Worm (Caenorhabditis elegans) whole organism, L3 larva: ENCODE measurements around the gene F45B8.5.

ENCODE experiments used
- R02D3.7 ChIP-seq: fragments of 150-350 bp; optimal IDR thresholded peaks from 2 replicates; lab custom pipeline; 2014; ENCODE audit warnings: missing biosample characterization, missing genetic modification characterization
- ama-1 ChIP-seq: fragments of 150-350 bp; optimal IDR thresholded peaks from 2 replicates; lab custom pipeline; 2018
- egl-27 ChIP-seq: sonication (generic microtip); optimal IDR thresholded peaks from 4 replicates; lab custom pipeline; 2017; ENCODE audit warnings: missing biosample characterization, missing genetic modification reagents, missing genetic modification characterization
- hmg-11 ChIP-seq: sonication (generic microtip); optimal IDR thresholded peaks from 2 replicates; lab custom pipeline; 2016; ENCODE audit warnings: missing genetic modification characterization, missing compliant biosample characterization
- jun-1 ChIP-seq: fragments of 150-350 bp; optimal IDR thresholded peaks from 2 replicates; lab custom pipeline; 2014; ENCODE audit warnings: missing biosample characterization, missing genetic modification reagents, missing genetic modification characterization
- lin-15B ChIP-seq: fragments of 150-350 bp; optimal IDR thresholded peaks from 2 replicates; lab custom pipeline; 2014; ENCODE audit warnings: missing biosample characterization, missing genetic modification characterization
- nhr-23 ChIP-seq: fragments of 150-350 bp; optimal IDR thresholded peaks from 2 replicates; lab custom pipeline; 2014; ENCODE audit warnings: missing biosample characterization, missing genetic modification reagents, missing genetic modification characterization
- pha-4 ChIP-seq: fragments of 150-350 bp; optimal IDR thresholded peaks from 2 replicates; lab custom pipeline; 2014; ENCODE audit warnings: missing biosample characterization, missing genetic modification reagents, missing genetic modification characterization
- pqm-1 ChIP-seq: fragments of 150-350 bp; optimal IDR thresholded peaks from 2 replicates; lab custom pipeline; 2017; ENCODE audit warnings: missing biosample characterization, missing genetic modification characterization, inconsistent platforms
- unc-39 ChIP-seq: sonication (generic microtip); optimal IDR thresholded peaks from 4 replicates; lab custom pipeline; 2017; ENCODE audit warnings: missing biosample characterization, missing genetic modification characterization
- zag-1 ChIP-seq: fragments of 150-350 bp; optimal IDR thresholded peaks from 2 replicates; lab custom pipeline; 2014; ENCODE audit warnings: missing biosample characterization, missing genetic modification characterization
- ztf-4 ChIP-seq: fragments of 150-350 bp; optimal IDR thresholded peaks from 2 replicates; lab custom pipeline; 2014; ENCODE audit warnings: missing biosample characterization, missing genetic modification characterization

DNA sequence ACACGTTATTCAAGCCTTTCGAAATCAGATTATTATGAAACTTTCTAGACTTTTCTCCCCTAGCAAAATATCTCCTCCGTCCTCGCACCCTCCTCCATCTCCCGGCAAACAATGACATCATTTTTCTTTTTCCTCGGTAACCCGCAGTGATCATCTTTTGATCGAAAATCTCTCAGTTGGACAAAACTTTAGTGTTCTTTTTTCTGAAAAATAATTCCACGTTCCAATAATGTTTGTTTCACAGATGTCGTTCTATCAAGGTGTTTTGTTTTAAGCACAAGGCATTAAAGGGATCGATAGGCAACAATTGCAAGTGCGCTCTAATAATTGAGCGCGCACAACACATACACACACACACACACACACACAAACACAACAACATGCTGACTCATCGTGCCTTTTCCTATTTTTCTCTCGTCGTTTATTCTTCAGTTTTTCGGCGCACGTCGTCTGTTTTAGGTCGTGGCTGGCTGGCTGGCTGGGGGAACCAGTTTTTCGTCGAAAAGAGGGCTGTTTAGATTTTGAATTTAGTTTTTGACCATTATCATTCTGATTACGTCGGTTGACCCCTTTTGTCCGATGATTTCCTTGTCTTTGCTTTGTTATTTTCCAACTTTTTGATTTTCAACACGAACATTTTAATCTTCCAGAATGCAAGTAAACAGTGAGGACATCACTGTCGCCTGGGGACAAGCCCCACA lies 9.8 kb downstream of the F45B8.5 start, which contains the start of gene F20D1.3:
- TF ChIP-seq zag-1 (tag; lab: Kevin White, UChicago) (no peak), ama-1 (lab: Kevin White, UChicago) (peak; percentile 12), pqm-1 (no peak), jun-1 (tag; lab: Kevin White, UChicago) (peak; percentile 74), lin-15B (tag; lab: Kevin White, UChicago) (peak; percentile 20), unc-39 (tag; lab: Kevin White, UChicago) (no peak), hmg-11 (tag; lab: Kevin White, UChicago) (peak; percentile 64), R02D3.7 (tag; lab: Kevin White, UChicago) (no peak), pha-4 (peak; percentile 55), egl-27 (tag; lab: Kevin White, UChicago) (no peak), nhr-23 (peak; percentile 76), ztf-4 (no peak)
